Worm (Caenorhabditis elegans) whole organism, mixed stage, embryonic: ENCODE results near the gene C01G5.7.

ENCODE experiments used
- blmp-1 ChIP-seq: fragments of 150-350 bp; optimal IDR thresholded peaks from 2 replicates; lab custom pipeline; 2014; ENCODE audit warnings: missing biosample characterization, missing genetic modification characterization
- ces-1 ChIP-seq: fragments of 150-350 bp; optimal IDR thresholded peaks from 2 replicates; lab custom pipeline; 2014; ENCODE audit warnings: missing biosample characterization, missing genetic modification reagents, missing genetic modification characterization
- elt-1 ChIP-seq: sonication (generic microtip); optimal IDR thresholded peaks from 2 replicates; lab custom pipeline; 2017; ENCODE audit warnings: missing genetic modification characterization, mild to moderate bottlenecking, missing compliant biosample characterization, antibody characterized with exemption, moderate library complexity, borderline replicate concordance; ENCODE audit not compliant: insufficient read depth
- lin-32 ChIP-seq: fragments of 200-800 bp; sonication (Bioruptor generic); optimal IDR thresholded peaks from 2 replicates; lab custom pipeline; 2018; ENCODE audit warnings: mild to moderate bottlenecking, missing genetic modification characterization, missing compliant biosample characterization
- mep-1 ChIP-seq: fragments of 150-350 bp; optimal IDR thresholded peaks from 2 replicates; lab custom pipeline; 2017; ENCODE audit warnings: missing biosample characterization, missing genetic modification reagents, missing genetic modification characterization, inconsistent platforms
- nhr-28 ChIP-seq: fragments of 150-350 bp; optimal IDR thresholded peaks from 2 replicates; lab custom pipeline; 2014; ENCODE audit warnings: missing biosample characterization, missing genetic modification characterization
- pha-4 ChIP-seq: fragments of 150-350 bp; optimal IDR thresholded peaks from 2 replicates; lab custom pipeline; 2018; ENCODE audit warnings: missing biosample characterization, missing genetic modification reagents, missing genetic modification characterization
- snpc-4 ChIP-seq: fragments of 150-350 bp; optimal IDR thresholded peaks from 2 replicates; lab custom pipeline; 2014; ENCODE audit warnings: missing biosample characterization, missing genetic modification characterization
- tbx-8 ChIP-seq: fragments of 200-800 bp; sonication (Bioruptor generic); optimal IDR thresholded peaks from 2 replicates; lab custom pipeline; 2018; ENCODE audit warnings: mild to moderate bottlenecking, missing genetic modification characterization, moderate library complexity, missing compliant biosample characterization
- unc-39 ChIP-seq: fragments of 150-350 bp; optimal IDR thresholded peaks from 2 replicates; lab custom pipeline; 2014; ENCODE audit warnings: missing biosample characterization, missing genetic modification characterization

- no peak for TF ChIP-seq ces-1 (GFP tag; lab: Kevin White, UChicago)
- TF ChIP-seq unc-39: no peak
- no peak for TF ChIP-seq pha-4 (tag; lab: Kevin White, UChicago)
- TF ChIP-seq blmp-1: no peak
- no peak for TF ChIP-seq nhr-28 (tag; lab: Kevin White, UChicago)
- TF ChIP-seq mep-1 (tag; lab: Kevin White, UChicago): no peak
- TF ChIP-seq tbx-8 (GFP tag; lab: Kevin White, UChicago): no peak
- TF ChIP-seq snpc-4: no peak
- no peak for TF ChIP-seq elt-1 (tag; lab: Kevin White, UChicago)
- TF ChIP-seq lin-32: no peak
These were observed 30.9 kb upstream of the C01G5.7 start, which contains the start of gene Y73B6BL.37 for ce11 chrIV:6487047-6487446.
